Worm (Caenorhabditis elegans): ENCODE data around the gene Y51H7BR.8.

Y51H7BR.8 gene

ce11 chrII:1481660-1482059 is 37.4 kb upstream of the Y51H7BR.8 start:
- no peak for TF ChIP-seq sea-1 (GFP tag; conservative IDR thresholded peaks at IDR 0.05)

- TF ChIP-seq flt-1 (GFP tag; IDR thresholded peaks at IDR 0.05) (no peak), hmg-4 (GFP tag; optimal IDR thresholded peaks at IDR 0.05) (no peak), tbx-37 (GFP tag; conservative IDR thresholded peaks at IDR 0.05) (no peak), F13C5.2 (tag; optimal IDR thresholded peaks at IDR 0.05) (no peak), ceh-36 (tag; optimal IDR thresholded peaks at IDR 0.05) (no peak), sea-1 (GFP tag; conservative IDR thresholded peaks at IDR 0.05) (no peak), aly-1 (tag; optimal IDR thresholded peaks at IDR 0.05) (no peak), tbx-11 (GFP tag; IDR thresholded peaks at IDR 0.05) (no peak), hmbx-1 (tag; optimal IDR thresholded peaks at IDR 0.05) (no peak), tra-4 (tag; optimal IDR thresholded peaks at IDR 0.05) (no peak), B0310.2 (tag; optimal IDR thresholded peaks at IDR 0.05) (no peak)
Measured at ce11 chrII:1482419-1482818, 36.6 kb upstream of the Y51H7BR.8 start.

ce11 chrII:1490813-1491212 is 28.2 kb upstream of the Y51H7BR.8 start:
- no peak for TF ChIP-seq ceh-36 (tag; optimal IDR thresholded peaks at IDR 0.05)
- no peak for TF ChIP-seq flt-1 (GFP tag; IDR thresholded peaks at IDR 0.05)

ce11 chrII:1500286-1500840 is 18.7 kb upstream of the Y51H7BR.8 start, which contains the start of gene emc-1:
Gene emc-1, minus strand, starts transcription at chrII:1500330.
- TF ChIP-seq ceh-13 (GFP tag; optimal IDR thresholded peaks at IDR 0.05) (no peak), B0310.2 (tag; optimal IDR thresholded peaks at IDR 0.05) (no peak), hmbx-1 (tag; optimal IDR thresholded peaks at IDR 0.05) (no peak), flt-1 (GFP tag; IDR thresholded peaks at IDR 0.05) (no peak), sea-1 (GFP tag; conservative IDR thresholded peaks at IDR 0.05) (no peak), tbx-37 (GFP tag; conservative IDR thresholded peaks at IDR 0.05) (no peak), tra-4 (tag; optimal IDR thresholded peaks at IDR 0.05) (no peak), hmg-4 (GFP tag; optimal IDR thresholded peaks at IDR 0.05) (no peak), scrt-1 (GFP tag; IDR thresholded peaks at IDR 0.05) (no peak), tbx-11 (GFP tag; IDR thresholded peaks at IDR 0.05) (no peak), ceh-36 (tag; optimal IDR thresholded peaks at IDR 0.05) (no peak), hnd-1 (tag; optimal IDR thresholded peaks at IDR 0.05) (no peak), pes-1 (GFP tag; IDR thresholded peaks at IDR 0.05) (no peak), aly-1 (tag; optimal IDR thresholded peaks at IDR 0.05) (no peak), ets-7 (tag; optimal IDR thresholded peaks at IDR 0.05) (no peak)

ce11 chrII:1500959-1501358 is 18.1 kb upstream of the Y51H7BR.8 start:
- TF ChIP-seq B0310.2 (tag; optimal IDR thresholded peaks at IDR 0.05) (no peak), hnd-1 (tag; optimal IDR thresholded peaks at IDR 0.05) (no peak), sea-1 (GFP tag; conservative IDR thresholded peaks at IDR 0.05) (no peak), ama-1 (optimal IDR thresholded peaks at IDR 0.05) (no peak), hmg-4 (GFP tag; optimal IDR thresholded peaks at IDR 0.05) (no peak), tbx-37 (GFP tag; conservative IDR thresholded peaks at IDR 0.05) (no peak), pes-1 (GFP tag; IDR thresholded peaks at IDR 0.05) (no peak), ets-7 (tag; optimal IDR thresholded peaks at IDR 0.05) (no peak)

- TF ChIP-seq flt-1 (GFP tag; IDR thresholded peaks at IDR 0.05) (no peak), ceh-13 (GFP tag; optimal IDR thresholded peaks at IDR 0.05) (no peak), scrt-1 (GFP tag; IDR thresholded peaks at IDR 0.05) (no peak), hmg-4 (GFP tag; optimal IDR thresholded peaks at IDR 0.05) (peak; percentile 49), F13C5.2 (tag; optimal IDR thresholded peaks at IDR 0.05) (no peak), sea-1 (GFP tag; conservative IDR thresholded peaks at IDR 0.05) (0 out of 2 replicates have a peak, but pooled peaks have one; percentile 21)
Measured at ce11 chrII:1501614-1502355, 17.2 kb upstream of the Y51H7BR.8 start.

ce11 chrII:1503663-1504062 is 15.4 kb upstream of the Y51H7BR.8 start:
- TF ChIP-seq ceh-36 (tag; optimal IDR thresholded peaks at IDR 0.05) (no peak), tbx-37 (GFP tag; conservative IDR thresholded peaks at IDR 0.05) (no peak), ama-1 (optimal IDR thresholded peaks at IDR 0.05) (no peak), hmbx-1 (tag; optimal IDR thresholded peaks at IDR 0.05) (no peak), B0310.2 (tag; optimal IDR thresholded peaks at IDR 0.05) (no peak), hmg-4 (GFP tag; optimal IDR thresholded peaks at IDR 0.05) (no peak), sea-1 (GFP tag; conservative IDR thresholded peaks at IDR 0.05) (no peak), F13C5.2 (tag; optimal IDR thresholded peaks at IDR 0.05) (no peak), tbx-11 (GFP tag; IDR thresholded peaks at IDR 0.05) (no peak), aly-1 (tag; optimal IDR thresholded peaks at IDR 0.05) (no peak), ceh-13 (GFP tag; optimal IDR thresholded peaks at IDR 0.05) (no peak), flt-1 (GFP tag; IDR thresholded peaks at IDR 0.05) (no peak), hnd-1 (tag; optimal IDR thresholded peaks at IDR 0.05) (no peak), pes-1 (GFP tag; IDR thresholded peaks at IDR 0.05) (no peak), scrt-1 (GFP tag; IDR thresholded peaks at IDR 0.05) (no peak), tra-4 (tag; optimal IDR thresholded peaks at IDR 0.05) (no peak), ets-7 (tag; optimal IDR thresholded peaks at IDR 0.05) (no peak)

- TF ChIP-seq tbx-11 (GFP tag; IDR thresholded peaks at IDR 0.05) (no peak), pes-1 (GFP tag; IDR thresholded peaks at IDR 0.05) (0 out of 2 replicates have a peak, but pooled peaks have one; percentile 3), scrt-1 (GFP tag; IDR thresholded peaks at IDR 0.05) (no peak), hnd-1 (tag; optimal IDR thresholded peaks at IDR 0.05) (no peak)
Measured at ce11 chrII:1504266-1504665, 14.7 kb upstream of the Y51H7BR.8 start, which contains the start of gene fdgt-1. Gene fdgt-1, plus strand, starts transcription at chrII:1504566.

Measured in whole organism, early embryonic.